Worm (Caenorhabditis elegans) whole organism, L4 larva: ENCODE results near the gene C49F8.14.

ENCODE experiments used
- D1046.2 ChIP-seq: fragments of 200-800 bp; sonication (Bioruptor generic); IDR thresholded peaks from 2 replicates; pipeline ENCODE4 v1.3.6; 2022; ENCODE audit warnings: missing genetic modification characterization, missing compliant biosample characterization
- F10B5.3 ChIP-seq: sonication (generic microtip); optimal IDR thresholded peaks from 2 replicates; lab custom pipeline; 2016; ENCODE audit warnings: mild to moderate bottlenecking, missing genetic modification characterization, missing compliant biosample characterization
- F44E2.7 ChIP-seq: fragments of 200-800 bp; sonication (Bioruptor generic); IDR thresholded peaks from 2 replicates; pipeline ENCODE4 v2.1.2; 2022; ENCODE audit warnings: missing genetic modification characterization, missing compliant biosample characterization
- R02D3.7 ChIP-seq: fragments of 150-350 bp; sonication (generic microtip); optimal IDR thresholded peaks from 3 replicates; lab custom pipeline; 2014; ENCODE audit warnings: missing biosample characterization, missing genetic modification characterization
- T20F7.1 ChIP-seq: fragments of 200-800 bp; sonication (Bioruptor generic); optimal IDR thresholded peaks from 2 replicates; lab custom pipeline; 2018; ENCODE audit warnings: mild to moderate bottlenecking, missing genetic modification characterization, missing compliant biosample characterization
- Y105C5A.15 ChIP-seq: fragments of 200-800 bp; sonication (Bioruptor generic); IDR thresholded peaks from 2 replicates; pipeline ENCODE4 v1.3.6; 2022; ENCODE audit warnings: missing genetic modification characterization, missing compliant biosample characterization
- Y5F2A.4 ChIP-seq: fragments of 200-800 bp; sonication (Bioruptor generic); optimal IDR thresholded peaks from 2 replicates; lab custom pipeline; 2018; ENCODE audit warnings: mild to moderate bottlenecking, missing genetic modification characterization, missing compliant biosample characterization
- Y75B8A.6 ChIP-seq: fragments of 200-800 bp; sonication (Bioruptor generic); IDR thresholded peaks from 2 replicates; pipeline ENCODE4 v1.3.6; 2022; ENCODE audit warnings: missing genetic modification reagents, missing genetic modification characterization, missing compliant biosample characterization
- ZK546.5 ChIP-seq, 2 experiments: sonication (generic microtip); optimal IDR thresholded peaks; 2 replicates each; lab custom pipeline; 2017; ENCODE audit warnings: missing biosample characterization in 2 of 2, missing genetic modification characterization in 2 of 2
- aha-1 ChIP-seq: fragments of 150-350 bp; peaks from one replicate; lab custom pipeline; 2014; ENCODE audit warnings: missing biosample characterization, missing genetic modification characterization
- aly-2 ChIP-seq: sonication (generic microtip); optimal IDR thresholded peaks from 2 replicates; lab custom pipeline; 2018; ENCODE audit warnings: missing biosample characterization, missing genetic modification characterization
- ama-1 ChIP-seq: fragments of 150-350 bp; optimal IDR thresholded peaks from 2 replicates; lab custom pipeline; 2014; ENCODE audit warnings: inconsistent platforms, mixed read lengths
- arid-1 ChIP-seq: fragments of 200-800 bp; sonication (Bioruptor generic); conservative IDR thresholded peaks from 2 replicates; pipeline ENCODE4 v1.3.6; 2022; ENCODE audit warnings: missing genetic modification reagents, missing genetic modification characterization, missing compliant biosample characterization
- ceh-28 ChIP-seq: fragments of 150-350 bp; optimal IDR thresholded peaks from 2 replicates; lab custom pipeline; 2014; ENCODE audit warnings: missing biosample characterization, missing genetic modification reagents, missing genetic modification characterization
- ceh-82 ChIP-seq: sonication (generic microtip); optimal IDR thresholded peaks from 2 replicates; lab custom pipeline; 2017; ENCODE audit warnings: missing biosample characterization, missing genetic modification characterization
- ces-1 ChIP-seq: fragments of 150-350 bp; sonication (generic microtip); optimal IDR thresholded peaks from 4 replicates; lab custom pipeline; 2014; ENCODE audit warnings: missing biosample characterization, missing genetic modification reagents, missing genetic modification characterization
- ctbp-1 ChIP-seq: fragments of 200-800 bp; sonication (Bioruptor generic); IDR thresholded peaks from 2 replicates; pipeline ENCODE4 v1.3.6; 2022; ENCODE audit warnings: missing genetic modification reagents, missing genetic modification characterization, missing compliant biosample characterization
- dmd-6 ChIP-seq: fragments of 200-800 bp; sonication (Bioruptor generic); IDR thresholded peaks from 2 replicates; pipeline ENCODE4 v1.3.6; 2022; ENCODE audit warnings: missing genetic modification reagents, missing genetic modification characterization, missing compliant biosample characterization
- dmd-8 ChIP-seq: fragments of 200-800 bp; sonication (Bioruptor generic); IDR thresholded peaks from 2 replicates; pipeline ENCODE4 v1.3.6; 2022; ENCODE audit warnings: missing genetic modification characterization, missing compliant biosample characterization
- duxl-1 ChIP-seq: sonication (generic microtip); optimal IDR thresholded peaks from 2 replicates; lab custom pipeline; 2016; ENCODE audit warnings: mild to moderate bottlenecking, missing genetic modification characterization, moderate library complexity, missing compliant biosample characterization; ENCODE audit not compliant: poor library complexity
- egl-43 ChIP-seq: fragments of 200-800 bp; sonication (Bioruptor generic); IDR thresholded peaks from 2 replicates; pipeline ENCODE4 v1.3.6; 2022; ENCODE audit warnings: missing genetic modification reagents, missing genetic modification characterization, missing compliant biosample characterization
- fkh-10 ChIP-seq: fragments of 150-350 bp; optimal IDR thresholded peaks from 2 replicates; lab custom pipeline; 2014; ENCODE audit warnings: missing biosample characterization, missing genetic modification reagents, missing genetic modification characterization
- hlh-30 ChIP-seq: sonication (generic microtip); optimal IDR thresholded peaks from 2 replicates; lab custom pipeline; 2017; ENCODE audit warnings: antibody characterized with exemption, mild to moderate bottlenecking, missing genetic modification characterization, missing compliant biosample characterization; ENCODE audit not compliant: insufficient read depth
- hmg-1.1 ChIP-seq: fragments of 200-800 bp; sonication (Bioruptor generic); IDR thresholded peaks from 2 replicates; pipeline ENCODE4 v1.3.6; 2022; ENCODE audit warnings: missing genetic modification reagents, missing genetic modification characterization, missing compliant biosample characterization
- jun-1 ChIP-seq: fragments of 150-350 bp; optimal IDR thresholded peaks from 2 replicates; lab custom pipeline; 2014; ENCODE audit warnings: missing biosample characterization, missing genetic modification reagents, missing genetic modification characterization
- lin-1 ChIP-seq: fragments of 200-800 bp; sonication (Bioruptor generic); IDR thresholded peaks from 2 replicates; pipeline ENCODE4 v1.3.6; 2022; ENCODE audit warnings: missing genetic modification reagents, missing genetic modification characterization, missing compliant biosample characterization
- lin-29 ChIP-seq: fragments of 200-800 bp; sonication (Bioruptor generic); IDR thresholded peaks from 2 replicates; pipeline ENCODE4 v1.3.6; 2022; ENCODE audit warnings: missing genetic modification reagents, missing genetic modification characterization, missing compliant biosample characterization
- lir-3 ChIP-seq: sonication (generic microtip); optimal IDR thresholded peaks from 2 replicates; lab custom pipeline; 2016; ENCODE audit warnings: mild to moderate bottlenecking, missing genetic modification characterization, missing compliant biosample characterization
- madf-5 ChIP-seq, 2 experiments: fragments of 200-800 bp; sonication (Bioruptor generic); IDR thresholded peaks; 2 replicates each; pipeline ENCODE4 v1.3.6; 2022; ENCODE audit warnings: missing compliant biosample characterization in 2 of 2, missing genetic modification characterization in 2 of 2
- madf-9 ChIP-seq: fragments of 200-800 bp; sonication (Bioruptor generic); conservative IDR thresholded peaks from 2 replicates; pipeline ENCODE4 v1.3.6; 2022; ENCODE audit warnings: missing genetic modification reagents, missing genetic modification characterization, missing compliant biosample characterization
- mep-1 ChIP-seq: fragments of 150-350 bp; sonication (generic microtip); optimal IDR thresholded peaks from 3 replicates; lab custom pipeline; 2014; ENCODE audit warnings: missing biosample characterization, missing genetic modification characterization
- mes-2 ChIP-seq: sonication (generic microtip); optimal IDR thresholded peaks from 2 replicates; lab custom pipeline; 2016; ENCODE audit warnings: missing genotype, mild to moderate bottlenecking, missing genetic modification characterization, missing compliant biosample characterization; ENCODE audit not compliant: poor library complexity, severe bottlenecking
- nhr-102 ChIP-seq: sonication (generic microtip); optimal IDR thresholded peaks from 2 replicates; lab custom pipeline; 2016; ENCODE audit warnings: mild to moderate bottlenecking, missing genetic modification characterization, moderate library complexity, missing compliant biosample characterization
- nhr-111 ChIP-seq: fragments of 200-800 bp; sonication (Bioruptor generic); optimal IDR thresholded peaks from 2 replicates; lab custom pipeline; 2018; ENCODE audit warnings: mild to moderate bottlenecking, missing genetic modification characterization, missing compliant biosample characterization
- nhr-237 ChIP-seq: sonication (generic microtip); optimal IDR thresholded peaks from 2 replicates; lab custom pipeline; 2017; ENCODE audit warnings: missing biosample characterization, missing genetic modification characterization
- nhr-28 ChIP-seq: fragments of 150-350 bp; optimal IDR thresholded peaks from 2 replicates; lab custom pipeline; 2014; ENCODE audit warnings: missing biosample characterization, missing genetic modification characterization
- pqm-1 ChIP-seq: sonication (generic microtip); optimal IDR thresholded peaks from 2 replicates; lab custom pipeline; 2017; ENCODE audit warnings: missing biosample characterization, missing genetic modification characterization
- rbr-2 ChIP-seq: sonication (generic microtip); optimal IDR thresholded peaks from 2 replicates; lab custom pipeline; 2016; ENCODE audit warnings: missing genotype, missing genetic modification characterization, missing compliant biosample characterization
- set-16 ChIP-seq: fragments of 200-800 bp; sonication (Bioruptor generic); IDR thresholded peaks from 2 replicates; pipeline ENCODE4 v1.3.6; 2022; ENCODE audit warnings: missing genetic modification reagents, missing genetic modification characterization, missing compliant biosample characterization
- tra-1 ChIP-seq: fragments of 200-800 bp; sonication (Bioruptor generic); IDR thresholded peaks from 2 replicates; pipeline ENCODE4 v1.3.6; 2022; ENCODE audit warnings: missing genetic modification reagents, missing genetic modification characterization, missing compliant biosample characterization
- unc-130 ChIP-seq: sonication (generic microtip); optimal IDR thresholded peaks from 2 replicates; lab custom pipeline; 2016; ENCODE audit warnings: missing genetic modification reagents, missing genetic modification characterization, missing compliant biosample characterization
- unc-39 ChIP-seq: sonication (generic microtip); optimal IDR thresholded peaks from 2 replicates; lab custom pipeline; 2017; ENCODE audit warnings: missing biosample characterization, missing genetic modification characterization
- unc-62 ChIP-seq, 3 experiments: fragments of 150-350 bp in 1 of 3; sonication (generic microtip); optimal IDR thresholded peaks in 2 of 3; peaks in 1 of 3; 1 replicate in 1 of 3; 2 replicates in 2 of 3; lab custom pipeline; 2014 to 2017; ENCODE audit warnings: missing biosample characterization in 3 of 3, missing genetic modification characterization in 3 of 3, missing genetic modification reagents in 3 of 3, missing genotype in 1 of 3
- ztf-11 ChIP-seq: fragments of 150-350 bp; optimal IDR thresholded peaks from 2 replicates; lab custom pipeline; 2014; ENCODE audit warnings: missing biosample characterization, missing genetic modification characterization
- ztf-7 ChIP-seq: fragments of 150-350 bp; optimal IDR thresholded peaks from 2 replicates; lab custom pipeline; 2014; ENCODE audit warnings: missing biosample characterization, missing genetic modification characterization

C49F8.14 gene

DNA sequence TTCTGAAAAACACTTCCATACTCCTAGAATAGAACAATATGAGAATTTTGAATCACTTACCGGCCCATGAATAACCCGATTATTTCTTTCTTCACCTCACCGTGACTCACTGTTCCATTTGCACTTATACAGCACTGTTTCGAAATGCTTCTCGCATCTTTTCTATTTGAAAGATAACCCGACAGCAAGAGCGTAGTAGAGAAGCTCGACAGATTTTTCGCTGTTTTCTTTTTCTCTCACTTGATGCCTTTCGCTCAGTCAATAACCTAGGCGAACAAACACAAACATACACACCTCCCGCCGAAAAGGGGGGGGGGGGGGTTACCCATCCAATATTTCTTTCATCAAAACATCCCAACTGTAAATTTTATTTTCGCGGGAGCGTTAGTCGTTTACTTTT lies 24.6 kb upstream of the C49F8.14 start (continued):
- TF ChIP-seq F44E2.7 (no peak), ztf-7 (tag; lab: Kevin White, UChicago) (peak; percentile 24), hmg-1.1 (GFP tag; lab: Robert Waterston, UW) (0 out of 2 replicates have a peak, but pooled peaks have one; percentile 25), T20F7.1 (no peak), mep-1 (tag; lab: Kevin White, UChicago) (peak; percentile 37), D1046.2 (no peak), aha-1 (tag; lab: Kevin White, UChicago) (no peak), aly-2 (no peak), ceh-28 (tag; lab: Kevin White, UChicago) (no peak), ces-1 (GFP tag; lab: Kevin White, UChicago) (no peak)

ce11 chrX:13399221-13399620 lies 22.5 kb upstream of the C49F8.14 start, which contains the start of gene F02C12.2:
Gene F02C12.2 (minus strand): TSS chrX:13399321.
- TF ChIP-seq lin-1 (GFP tag; lab: Robert Waterston, UW) (no peak), unc-62 (GFP tag; optimal IDR thresholded peaks at IDR 0.05 in 1 of 2; lab: Kevin White, UChicago) (peak in 1 of 2 experiments; percentile 3), unc-62 (tag; optimal IDR thresholded peaks at IDR 0.05; lab: Kevin White, UChicago) (no peak)

ce11 chrX:13396550-13397023 lies 19.8 kb upstream of the C49F8.14 start, which contains the start of gene F02C12.3:
Gene F02C12.3 (plus strand): TSS chrX:13396973.
- TF ChIP-seq F10B5.3 (tag; lab: Kevin White, UChicago) (no peak), madf-9 (GFP tag; lab: Robert Waterston, UW) (no peak), ztf-11 (tag; lab: Kevin White, UChicago) (no peak), ztf-7 (tag; lab: Kevin White, UChicago) (peak; percentile 20), dmd-6 (GFP tag; lab: Robert Waterston, UW) (peak; percentile 63), jun-1 (tag; lab: Kevin White, UChicago) (no peak), tra-1 (GFP tag; lab: Robert Waterston, UW) (no peak), T20F7.1 (peak; percentile 100), mes-2 (peak; percentile 82), Y5F2A.4 (GFP tag; lab: Kevin White, UChicago) (no peak), pqm-1 (tag; lab: Kevin White, UChicago) (no peak), ceh-28 (tag; lab: Kevin White, UChicago) (no peak), dmd-8 (GFP tag; lab: Robert Waterston, UW) (no peak), unc-130 (GFP tag; lab: Kevin White, UChicago) (no peak), mep-1 (tag; lab: Kevin White, UChicago) (peak; percentile 61), nhr-237 (tag; lab: Kevin White, UChicago) (no peak), ceh-82 (no peak), lin-29 (no peak), hmg-1.1 (GFP tag; lab: Robert Waterston, UW) (peak; percentile 77), D1046.2 (no peak), unc-62 (GFP tag; optimal IDR thresholded peaks at IDR 0.05 in 1 of 2; lab: Kevin White, UChicago) (no peak), unc-62 (tag; optimal IDR thresholded peaks at IDR 0.05; lab: Kevin White, UChicago) (no peak), R02D3.7 (tag; lab: Kevin White, UChicago) (peak; percentile 51), ama-1 (lab: Kevin White, UChicago) (no peak), madf-5 (GFP tag; IDR thresholded peaks at IDR 0.05; lab: Robert Waterston, UW) (no peak), aly-2 (no peak), egl-43 (no peak), Y105C5A.15 (no peak), nhr-102 (tag; lab: Kevin White, UChicago) (peak; percentile 75), nhr-111 (GFP tag; lab: Kevin White, UChicago) (no peak), lir-3 (no peak), fkh-10 (peak; percentile 2), lin-1 (GFP tag; lab: Robert Waterston, UW) (no peak), ces-1 (GFP tag; lab: Kevin White, UChicago) (no peak), duxl-1 (tag; lab: Kevin White, UChicago) (peak; percentile 22), rbr-2 (tag; lab: Kevin White, UChicago) (peak; percentile 57), ZK546.5 (tag; optimal IDR thresholded peaks at IDR 0.05; lab: Kevin White, UChicago) (no peak), Y75B8A.6 (GFP tag; lab: Robert Waterston, UW) (no peak), unc-39 (tag; lab: Kevin White, UChicago) (no peak), nhr-28 (tag; lab: Kevin White, UChicago) (peak; percentile 55), arid-1 (GFP tag; lab: Robert Waterston, UW) (no peak), aha-1 (tag; lab: Kevin White, UChicago) (no peak), ctbp-1 (GFP tag; lab: Robert Waterston, UW) (0 out of 2 replicates have a peak, but pooled peaks have one; percentile 35), hlh-30 (tag; lab: Kevin White, UChicago) (peak; percentile 74), set-16 (no peak)
